Fruit fly (Drosophila melanogaster) whole organism, adult: ENCODE data around the gene crim.

Source experiments
- CG14711 ChIP-seq: fragments of 200-800 bp; sonication (Bioruptor generic); optimal IDR thresholded peaks from 2 replicates; lab custom pipeline; 2018; ENCODE audit warnings: missing biosample characterization, mild to moderate bottlenecking, missing genetic modification characterization, moderate library complexity
- CG1620 ChIP-seq: fragments of 200-800 bp; sonication (Bioruptor generic); optimal IDR thresholded peaks from 2 replicates; lab custom pipeline; 2016; ENCODE audit warnings: missing biosample characterization, missing genetic modification characterization
- CG33017 ChIP-seq: fragments of 200-800 bp; sonication (Bioruptor generic); optimal IDR thresholded peaks from 2 replicates; lab custom pipeline; 2018; ENCODE audit warnings: missing biosample characterization, mild to moderate bottlenecking, missing genetic modification characterization, moderate library complexity
- CG5204 ChIP-seq: fragments of 200-800 bp; sonication (Bioruptor generic); optimal IDR thresholded peaks from 2 replicates; lab custom pipeline; 2016; ENCODE audit warnings: missing biosample characterization, missing genetic modification characterization
- CG7101 ChIP-seq: fragments of 200-800 bp; sonication (Bioruptor generic); optimal IDR thresholded peaks from 2 replicates; lab custom pipeline; 2018; ENCODE audit warnings: missing biosample characterization, mild to moderate bottlenecking, missing genetic modification characterization, moderate library complexity
- Clk ChIP-seq: fragments of 200-800 bp; sonication (Bioruptor generic); optimal IDR thresholded peaks from 2 replicates; lab custom pipeline; 2017; ENCODE audit warnings: missing biosample characterization, missing genetic modification characterization
- Crg-1 ChIP-seq: fragments of 200-800 bp; sonication (Bioruptor generic); optimal IDR thresholded peaks from 2 replicates; lab custom pipeline; 2016; ENCODE audit warnings: missing biosample characterization, missing genetic modification characterization
- Hr96 ChIP-seq: fragments of 200-800 bp; sonication (Bioruptor generic); optimal IDR thresholded peaks from 2 replicates; lab custom pipeline; 2016; ENCODE audit warnings: missing biosample characterization, missing genetic modification characterization
- cic ChIP-seq: fragments of 200-800 bp; sonication (Bioruptor generic); optimal IDR thresholded peaks from 2 replicates; lab custom pipeline; 2017; ENCODE audit warnings: missing biosample characterization, mild to moderate bottlenecking, missing genetic modification characterization, moderate library complexity
- ovo ChIP-seq: fragments of 200-800 bp; sonication (Bioruptor generic); optimal IDR thresholded peaks from 2 replicates; lab custom pipeline; 2016; ENCODE audit warnings: missing biosample characterization, missing genetic modification characterization
- pad ChIP-seq: fragments of 200-800 bp; sonication (Bioruptor generic); optimal IDR thresholded peaks from 3 replicates; lab custom pipeline; 2017; ENCODE audit warnings: missing biosample characterization, missing genetic modification characterization, mild to moderate bottlenecking, moderate library complexity, missing genetic modification reagents
- tj ChIP-seq: fragments of 200-800 bp; sonication (Bioruptor generic); optimal IDR thresholded peaks from 3 replicates; lab custom pipeline; 2017; ENCODE audit warnings: missing biosample characterization, mild to moderate bottlenecking, missing genetic modification characterization, moderate library complexity
- toe ChIP-seq: fragments of 200-800 bp; sonication (Bioruptor generic); optimal IDR thresholded peaks from 2 replicates; lab custom pipeline; 2016; ENCODE audit warnings: missing biosample characterization, missing genetic modification characterization

- TF ChIP-seq CG14711 (tag; lab: Kevin White, UChicago) (no peak), CG1620 (GFP tag; lab: Kevin White, UChicago) (no peak), cic (GFP tag; lab: Kevin White, UChicago) (no peak), Hr96 (GFP tag; lab: Kevin White, UChicago) (no peak), toe (GFP tag; lab: Kevin White, UChicago) (no peak), pad (no peak), CG7101 (tag; lab: Kevin White, UChicago) (no peak), Clk (GFP tag; lab: Kevin White, UChicago) (no peak), CG33017 (tag; lab: Kevin White, UChicago) (no peak), tj (GFP tag; lab: Kevin White, UChicago) (no peak), ovo (GFP tag; lab: Kevin White, UChicago) (no peak), CG5204 (GFP tag; lab: Kevin White, UChicago) (no peak), Crg-1 (GFP tag; lab: Kevin White, UChicago) (no peak)
These were observed 20.7 kb upstream of the crim start, which contains the start of gene CG32087 for dm6 chr3L:11731841-11732240.
